Fruit fly (Drosophila melanogaster) whole organism, pupa: ENCODE measurements around the gene CG12448.

Experiments
- CG12605 ChIP-seq: fragments of 200-800 bp; sonication (Bioruptor generic); IDR thresholded peaks from 2 replicates; pipeline ENCODE4 v1.3.6; 2022; ENCODE audit warnings: missing biosample characterization, missing genetic modification characterization
- CG13204 ChIP-seq: fragments of 200-800 bp; sonication (Bioruptor generic); optimal IDR thresholded peaks from 2 replicates; lab custom pipeline; 2018; ENCODE audit warnings: missing biosample characterization, mild to moderate bottlenecking, missing genetic modification characterization, moderate library complexity
- CG14655 ChIP-seq: fragments of 200-800 bp; sonication (Bioruptor generic); optimal IDR thresholded peaks from 3 replicates; lab custom pipeline; 2017; ENCODE audit warnings: mild to moderate bottlenecking, missing biosample characterization, missing genetic modification reagents, missing genetic modification characterization
- CG8301 ChIP-seq: fragments of 200-800 bp; sonication (Bioruptor generic); optimal IDR thresholded peaks from 2 replicates; lab custom pipeline; 2018; ENCODE audit warnings: missing biosample characterization, mild to moderate bottlenecking, missing genetic modification characterization
- CG9948 ChIP-seq: fragments of 200-800 bp; sonication (Bioruptor generic); optimal IDR thresholded peaks from 2 replicates; lab custom pipeline; 2018; ENCODE audit warnings: missing biosample characterization, mild to moderate bottlenecking, missing genetic modification characterization, moderate library complexity
- D1 ChIP-seq: fragments of 200-800 bp; sonication (Bioruptor generic); optimal IDR thresholded peaks from 2 replicates; lab custom pipeline; 2018; ENCODE audit warnings: missing biosample characterization, mild to moderate bottlenecking, missing genetic modification characterization, moderate library complexity
- Ets98B ChIP-seq: fragments of 200-800 bp; sonication (Bioruptor generic); IDR thresholded peaks from 2 replicates; pipeline ENCODE4 v1.3.6; 2022; ENCODE audit warnings: missing biosample characterization, missing genetic modification characterization
- Pif1B ChIP-seq: fragments of 200-800 bp; sonication (Bioruptor generic); optimal IDR thresholded peaks from 3 replicates; lab custom pipeline; 2016; ENCODE audit warnings: missing biosample characterization, missing genetic modification characterization
- fd96Ca ChIP-seq: fragments of 200-800 bp; sonication (Bioruptor generic); IDR thresholded peaks from 3 replicates; pipeline ENCODE4 v1.3.6; 2022; ENCODE audit warnings: missing biosample characterization, missing genetic modification characterization
- rn ChIP-seq: fragments of 200-800 bp; sonication (Bioruptor generic); IDR thresholded peaks from 2 replicates; pipeline ENCODE4 v1.3.6; 2022; ENCODE audit warnings: missing biosample characterization, missing genetic modification characterization

DNA sequence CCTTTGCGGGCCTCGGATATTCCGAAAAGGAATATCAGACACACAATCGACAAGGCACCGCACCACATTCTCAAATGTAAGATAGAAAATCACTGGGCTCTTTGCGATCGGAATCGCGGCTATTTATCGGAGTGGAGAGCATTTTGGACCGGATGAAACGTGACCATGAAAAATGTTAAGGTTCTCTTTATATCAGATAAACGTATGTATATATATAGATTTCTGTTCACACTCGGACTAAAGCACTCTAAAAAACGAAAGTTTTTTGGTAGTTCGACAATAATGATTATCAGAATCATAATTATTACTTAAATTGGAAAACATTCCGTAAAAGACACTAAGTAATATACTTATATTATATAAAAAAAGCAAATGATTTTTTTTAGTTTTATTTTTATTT, 38.9 kb upstream of the CG12448 start, which contains the start of gene CG31821:
- no peak for TF ChIP-seq CG14655
- TF ChIP-seq D1 (tag; lab: Kevin White, UChicago), result no peak
- no peak for TF ChIP-seq Pif1B (GFP tag; lab: Kevin White, UChicago)
- no peak for TF ChIP-seq CG13204 (GFP tag; lab: Kevin White, UChicago)
- TF ChIP-seq CG12605, result no peak
- no peak for TF ChIP-seq Ets98B (GFP tag; lab: Robert Waterston, UW)
- TF ChIP-seq rn (GFP tag; lab: Robert Waterston, UW), result no peak
- TF ChIP-seq CG9948 (tag; lab: Kevin White, UChicago), result no peak
- no peak for TF ChIP-seq CG8301
- TF ChIP-seq fd96Ca (GFP tag; lab: Robert Waterston, UW), result no peak
